Fruit fly (Drosophila melanogaster) whole organism, embryonic: ENCODE data around the gene CG4009.

Experiments
- CG10654 ChIP-seq: fragments of 200-800 bp; sonication (Bioruptor generic); optimal IDR thresholded peaks from 2 replicates; lab custom pipeline; 2016; ENCODE audit warnings: missing biosample characterization, missing genetic modification characterization
- CG11456 ChIP-seq: fragments of 200-800 bp; sonication (Bioruptor generic); IDR thresholded peaks from 3 replicates; pipeline ENCODE4 v1.3.6; 2022; ENCODE audit warnings: missing biosample characterization, missing genetic modification characterization
- CG14667 ChIP-seq: fragments of 200-800 bp; sonication (Bioruptor generic); IDR thresholded peaks from 2 replicates; pipeline ENCODE4 v1.3.6; 2022; ENCODE audit warnings: missing biosample characterization, missing genetic modification characterization
- CG32772 ChIP-seq: fragments of 200-800 bp; sonication (Bioruptor generic); IDR thresholded peaks from 2 replicates; pipeline ENCODE4 v1.3.6; 2022; ENCODE audit warnings: missing biosample characterization, missing genetic modification characterization
- CG34224 ChIP-seq: fragments of 200-800 bp; sonication (Bioruptor generic); IDR thresholded peaks from 3 replicates; pipeline ENCODE4 v1.3.6; 2022; ENCODE audit warnings: missing biosample characterization, missing genetic modification characterization; ENCODE audit not compliant: partially characterized antibody
- CG8089 ChIP-seq: fragments of 200-800 bp; sonication (Bioruptor generic); optimal IDR thresholded peaks from 3 replicates; lab custom pipeline; 2016; ENCODE audit warnings: missing biosample characterization, missing genetic modification characterization
- Doc3 ChIP-seq: fragments of 200-800 bp; sonication (Bioruptor generic); IDR thresholded peaks from 3 replicates; pipeline ENCODE4 v1.3.6; 2022; ENCODE audit warnings: missing biosample characterization, missing genetic modification characterization; ENCODE audit not compliant: partially characterized antibody
- Hsf ChIP-seq: fragments of 200-800 bp; sonication (Bioruptor generic); optimal IDR thresholded peaks from 3 replicates; lab custom pipeline; 2016; ENCODE audit warnings: missing biosample characterization, missing genetic modification characterization
- MBD-R2 ChIP-seq: fragments of 200-800 bp; sonication (Bioruptor generic); IDR thresholded peaks from 2 replicates; pipeline ENCODE4 v1.3.6; 2022; ENCODE audit warnings: missing biosample characterization, missing genetic modification characterization
- bcd ChIP-seq: fragments of 200-800 bp; sonication (Bioruptor generic); optimal IDR thresholded peaks from 2 replicates; lab custom pipeline; 2017; ENCODE audit warnings: missing biosample characterization, mild to moderate bottlenecking, missing genetic modification characterization
- cg ChIP-seq: fragments of 200-800 bp; sonication (Bioruptor generic); optimal IDR thresholded peaks from 3 replicates; lab custom pipeline; 2019; ENCODE audit warnings: missing biosample characterization, mild to moderate bottlenecking, missing genetic modification characterization, moderate library complexity
- nmo ChIP-seq: fragments of 200-800 bp; sonication (Bioruptor generic); optimal IDR thresholded peaks from 2 replicates; lab custom pipeline; 2018; ENCODE audit warnings: missing biosample characterization, mild to moderate bottlenecking, missing genetic modification characterization, moderate library complexity
- psq ChIP-seq: fragments of 200-800 bp; sonication (Bioruptor generic); optimal IDR thresholded peaks from 2 replicates; lab custom pipeline; 2017; ENCODE audit warnings: missing biosample characterization, missing genetic modification characterization
- vvl ChIP-seq: fragments of 200-800 bp; sonication (Bioruptor generic); IDR thresholded peaks from 2 replicates; pipeline ENCODE4 v1.3.6; 2022; ENCODE audit warnings: missing biosample characterization, missing genetic modification characterization

DNA sequence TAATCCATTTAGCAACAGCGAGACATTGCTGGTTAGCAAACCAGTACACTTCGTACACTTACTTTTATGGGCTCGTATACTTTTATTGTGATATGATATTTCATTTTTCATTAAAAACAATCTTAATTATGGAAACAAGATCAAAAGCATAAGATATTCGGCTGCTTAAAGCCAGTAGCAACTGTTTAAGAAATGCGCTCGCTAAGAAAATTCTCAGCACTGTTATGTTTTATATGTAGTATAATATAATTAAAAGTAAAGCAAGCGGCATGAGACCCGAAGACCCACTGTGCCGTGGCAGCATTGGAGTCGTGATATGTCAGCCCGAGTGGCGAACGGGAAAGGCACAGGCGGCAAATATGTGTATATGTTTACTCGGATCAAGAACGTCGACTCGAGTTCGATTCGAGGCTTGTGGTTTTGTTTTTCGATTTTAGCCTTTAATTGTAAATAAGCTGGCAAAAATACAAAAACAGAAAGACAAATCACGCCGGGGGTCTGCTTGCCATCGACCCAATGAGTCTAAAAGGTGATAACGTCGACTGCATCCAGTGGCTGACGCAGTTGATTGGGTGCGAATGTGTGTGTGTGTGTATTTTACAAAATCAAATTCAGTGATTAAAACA, 16.8 kb downstream of the CG4009 start:
- no peak for TF ChIP-seq CG14667 (GFP tag; lab: Robert Waterston, UW)
- TF ChIP-seq cg, result no peak
- TF ChIP-seq Hsf (GFP tag; lab: Kevin White, UChicago), result no peak
- no peak for TF ChIP-seq CG32772 (GFP tag; lab: Robert Waterston, UW)
- TF ChIP-seq MBD-R2 (GFP tag; lab: Robert Waterston, UW), result no peak
- no peak for TF ChIP-seq CG8089 (GFP tag; lab: Kevin White, UChicago)
- TF ChIP-seq CG11456 (GFP tag; lab: Robert Waterston, UW), result no peak
- no peak for TF ChIP-seq Doc3
- TF ChIP-seq vvl (GFP tag; lab: Robert Waterston, UW), result no peak
- no peak for TF ChIP-seq nmo (GFP tag; lab: Kevin White, UChicago)
- no peak for TF ChIP-seq bcd (GFP tag; lab: Kevin White, UChicago)
- TF ChIP-seq CG34224, result no peak
- TF ChIP-seq CG10654 (GFP tag; lab: Kevin White, UChicago), result no peak
- no peak for TF ChIP-seq psq (GFP tag; lab: Kevin White, UChicago)
